Fruit fly (Drosophila melanogaster) whole organism, adult: ENCODE results near the gene CG8916.
A peak's percentile ranks its signal among the peaks of the same experiment; 100 is the strongest.

Source experiments
- CG11617 ChIP-seq: fragments of 200-800 bp; sonication (Bioruptor generic); optimal IDR thresholded peaks from 2 replicates; lab custom pipeline; 2017; ENCODE audit warnings: mild to moderate bottlenecking, missing biosample characterization, missing genetic modification reagents, missing genetic modification characterization
- CG12768 ChIP-seq: fragments of 200-800 bp; sonication (Bioruptor generic); optimal IDR thresholded peaks from 2 replicates; lab custom pipeline; 2017; ENCODE audit warnings: missing biosample characterization, missing genetic modification characterization, mild to moderate bottlenecking, moderate library complexity, missing genetic modification reagents
- CG14711 ChIP-seq: fragments of 200-800 bp; sonication (Bioruptor generic); optimal IDR thresholded peaks from 2 replicates; lab custom pipeline; 2018; ENCODE audit warnings: missing biosample characterization, mild to moderate bottlenecking, missing genetic modification characterization, moderate library complexity
- CG1620 ChIP-seq: fragments of 200-800 bp; sonication (Bioruptor generic); optimal IDR thresholded peaks from 2 replicates; lab custom pipeline; 2016; ENCODE audit warnings: missing biosample characterization, missing genetic modification characterization
- CG33017 ChIP-seq: fragments of 200-800 bp; sonication (Bioruptor generic); optimal IDR thresholded peaks from 2 replicates; lab custom pipeline; 2018; ENCODE audit warnings: missing biosample characterization, mild to moderate bottlenecking, missing genetic modification characterization, moderate library complexity
- CG5204 ChIP-seq: fragments of 200-800 bp; sonication (Bioruptor generic); optimal IDR thresholded peaks from 2 replicates; lab custom pipeline; 2016; ENCODE audit warnings: missing biosample characterization, missing genetic modification characterization
- CG7045 ChIP-seq: fragments of 200-800 bp; sonication (Bioruptor generic); optimal IDR thresholded peaks from 2 replicates; lab custom pipeline; 2017; ENCODE audit warnings: missing biosample characterization, mild to moderate bottlenecking, missing genetic modification characterization
- CG7101 ChIP-seq: fragments of 200-800 bp; sonication (Bioruptor generic); optimal IDR thresholded peaks from 2 replicates; lab custom pipeline; 2018; ENCODE audit warnings: missing biosample characterization, mild to moderate bottlenecking, missing genetic modification characterization, moderate library complexity
- Clk ChIP-seq: fragments of 200-800 bp; sonication (Bioruptor generic); optimal IDR thresholded peaks from 2 replicates; lab custom pipeline; 2017; ENCODE audit warnings: missing biosample characterization, missing genetic modification characterization
- Crg-1 ChIP-seq: fragments of 200-800 bp; sonication (Bioruptor generic); optimal IDR thresholded peaks from 2 replicates; lab custom pipeline; 2016; ENCODE audit warnings: missing biosample characterization, missing genetic modification characterization
- Hr96 ChIP-seq: fragments of 200-800 bp; sonication (Bioruptor generic); optimal IDR thresholded peaks from 2 replicates; lab custom pipeline; 2016; ENCODE audit warnings: missing biosample characterization, missing genetic modification characterization
- Mnt ChIP-seq: fragments of 200-800 bp; sonication (Bioruptor generic); optimal IDR thresholded peaks from 2 replicates; lab custom pipeline; 2016; ENCODE audit warnings: missing biosample characterization, mild to moderate bottlenecking, missing genetic modification characterization
- bab1 ChIP-seq: fragments of 200-800 bp; sonication (Bioruptor generic); optimal IDR thresholded peaks from 3 replicates; lab custom pipeline; 2019; ENCODE audit warnings: missing biosample characterization, mild to moderate bottlenecking, missing genetic modification characterization, moderate library complexity
- cic ChIP-seq: fragments of 200-800 bp; sonication (Bioruptor generic); optimal IDR thresholded peaks from 2 replicates; lab custom pipeline; 2017; ENCODE audit warnings: missing biosample characterization, mild to moderate bottlenecking, missing genetic modification characterization, moderate library complexity
- cnc ChIP-seq, 2 experiments: fragments of >200 bp; optimal IDR thresholded peaks; 2 replicates each; lab custom pipeline; 2017
- kay ChIP-seq: fragments of 200-800 bp; sonication (Bioruptor generic); peaks from one replicate; lab custom pipeline; 2016; ENCODE audit warnings: missing biosample characterization, missing genetic modification characterization, borderline replicate concordance
- ovo ChIP-seq: fragments of 200-800 bp; sonication (Bioruptor generic); optimal IDR thresholded peaks from 2 replicates; lab custom pipeline; 2016; ENCODE audit warnings: missing biosample characterization, missing genetic modification characterization
- pad ChIP-seq: fragments of 200-800 bp; sonication (Bioruptor generic); optimal IDR thresholded peaks from 3 replicates; lab custom pipeline; 2017; ENCODE audit warnings: missing biosample characterization, missing genetic modification characterization, mild to moderate bottlenecking, moderate library complexity, missing genetic modification reagents
- tj ChIP-seq: fragments of 200-800 bp; sonication (Bioruptor generic); optimal IDR thresholded peaks from 3 replicates; lab custom pipeline; 2017; ENCODE audit warnings: missing biosample characterization, mild to moderate bottlenecking, missing genetic modification characterization, moderate library complexity
- toe ChIP-seq: fragments of 200-800 bp; sonication (Bioruptor generic); optimal IDR thresholded peaks from 2 replicates; lab custom pipeline; 2016; ENCODE audit warnings: missing biosample characterization, missing genetic modification characterization

Gene CG8916

dm6 chrX:15941527-15941926, 19.8 kb downstream of the CG8916 start:
- TF ChIP-seq Crg-1 (GFP tag; lab: Kevin White, UChicago) (no peak), CG7101 (tag; lab: Kevin White, UChicago) (no peak), Clk (no peak), CG5204 (GFP tag; lab: Kevin White, UChicago) (no peak), cnc (optimal IDR thresholded peaks at IDR 0.05; lab: Kevin White, UChicago) (no peak), Hr96 (GFP tag; lab: Kevin White, UChicago) (no peak), CG33017 (tag; lab: Kevin White, UChicago) (no peak)

- TF ChIP-seq kay (GFP tag; lab: Kevin White, UChicago) (peak; percentile 26), bab1 (GFP tag; lab: Kevin White, UChicago) (peak; percentile 25), toe (GFP tag; lab: Kevin White, UChicago) (no peak), CG11617 (no peak), Mnt (peak; percentile 16)
Observed at dm6 chrX:15944735-15945323, 23.1 kb downstream of the CG8916 start, which contains the start of gene Rrp47. Rrp47 (plus strand) TSS chrX:15944897.

dm6 chrX:15950056-15950455, 28.3 kb downstream of the CG8916 start:
- no peak for TF ChIP-seq CG33017 (tag; lab: Kevin White, UChicago)
- no peak for TF ChIP-seq CG1620 (GFP tag; lab: Kevin White, UChicago)
- no peak for TF ChIP-seq toe (GFP tag; lab: Kevin White, UChicago)
- no peak for TF ChIP-seq cic (GFP tag; lab: Kevin White, UChicago)
- TF ChIP-seq CG12768 = no peak
- TF ChIP-seq bab1 (GFP tag; lab: Kevin White, UChicago) = no peak
- TF ChIP-seq ovo = no peak
- no peak for TF ChIP-seq Clk
- TF ChIP-seq CG14711 (tag; lab: Kevin White, UChicago) = no peak
- TF ChIP-seq CG11617 = no peak
- no peak for TF ChIP-seq CG5204 (GFP tag; lab: Kevin White, UChicago)
- TF ChIP-seq CG7101 (tag; lab: Kevin White, UChicago) = no peak
- TF ChIP-seq kay (GFP tag; lab: Kevin White, UChicago) = no peak
- TF ChIP-seq Crg-1 (GFP tag; lab: Kevin White, UChicago) = no peak
- TF ChIP-seq tj = no peak
- TF ChIP-seq Hr96 (GFP tag; lab: Kevin White, UChicago) = no peak

- TF ChIP-seq toe (GFP tag; lab: Kevin White, UChicago) (no peak), Crg-1 (GFP tag; lab: Kevin White, UChicago) (no peak), CG11617 (no peak), cnc (optimal IDR thresholded peaks at IDR 0.05; lab: Kevin White, UChicago) (no peak), CG14711 (tag; lab: Kevin White, UChicago) (no peak), Mnt (no peak), ovo (no peak), cic (GFP tag; lab: Kevin White, UChicago) (no peak), CG33017 (tag; lab: Kevin White, UChicago) (no peak), CG7045 (no peak), tj (no peak), CG12768 (no peak), CG7101 (tag; lab: Kevin White, UChicago) (no peak), bab1 (GFP tag; lab: Kevin White, UChicago) (no peak), kay (GFP tag; lab: Kevin White, UChicago) (no peak), Clk (no peak), Hr96 (GFP tag; lab: Kevin White, UChicago) (no peak), pad (GFP tag; lab: Kevin White, UChicago) (no peak), CG1620 (GFP tag; lab: Kevin White, UChicago) (no peak)
Observed at dm6 chrX:15969577-15969976, 47.8 kb downstream of the CG8916 start.

dm6 chrX:15971574-15971973, 49.8 kb downstream of the CG8916 start:
- TF ChIP-seq CG7101 (tag; lab: Kevin White, UChicago) (no peak), cic (GFP tag; lab: Kevin White, UChicago) (no peak), CG12768 (no peak), kay (GFP tag; lab: Kevin White, UChicago) (no peak), tj (no peak), CG33017 (tag; lab: Kevin White, UChicago) (no peak), pad (GFP tag; lab: Kevin White, UChicago) (no peak), Clk (no peak), CG1620 (GFP tag; lab: Kevin White, UChicago) (no peak), CG7045 (no peak), CG14711 (tag; lab: Kevin White, UChicago) (no peak), Hr96 (GFP tag; lab: Kevin White, UChicago) (no peak), bab1 (GFP tag; lab: Kevin White, UChicago) (no peak), ovo (no peak)

dm6 chrX:15973157-15973774, 51.5 kb downstream of the CG8916 start, which contains the start of gene mmd:
mmd (minus strand) TSS chrX:15973159.
- no peak for TF ChIP-seq Crg-1 (GFP tag; lab: Kevin White, UChicago)
- TF ChIP-seq CG7101 (tag; lab: Kevin White, UChicago) = no peak
- TF ChIP-seq ovo = no peak

- TF ChIP-seq CG12768 = no peak
- TF ChIP-seq cic (GFP tag; lab: Kevin White, UChicago) = no peak
- TF ChIP-seq kay (GFP tag; lab: Kevin White, UChicago) = no peak
- no peak for TF ChIP-seq ovo
- no peak for TF ChIP-seq CG1620 (GFP tag; lab: Kevin White, UChicago)
- TF ChIP-seq cnc (optimal IDR thresholded peaks at IDR 0.05; lab: Kevin White, UChicago) = no peak
- no peak for TF ChIP-seq bab1 (GFP tag; lab: Kevin White, UChicago)
- no peak for TF ChIP-seq CG7045
- no peak for TF ChIP-seq Hr96 (GFP tag; lab: Kevin White, UChicago)
- TF ChIP-seq toe (GFP tag; lab: Kevin White, UChicago) = no peak
- no peak for TF ChIP-seq CG11617
- TF ChIP-seq CG5204 (GFP tag; lab: Kevin White, UChicago) = no peak
- no peak for TF ChIP-seq tj
- TF ChIP-seq CG14711 (tag; lab: Kevin White, UChicago) = no peak
- TF ChIP-seq pad (GFP tag; lab: Kevin White, UChicago) = no peak
- TF ChIP-seq Crg-1 (GFP tag; lab: Kevin White, UChicago) = no peak
- TF ChIP-seq CG7101 (tag; lab: Kevin White, UChicago) = no peak
- TF ChIP-seq Mnt = no peak
- TF ChIP-seq CG33017 (tag; lab: Kevin White, UChicago) = no peak
- no peak for TF ChIP-seq Clk
Observed at dm6 chrX:15974125-15974524, 52.4 kb downstream of the CG8916 start, which contains the start of gene Or13a. Or13a (plus strand) TSS chrX:15974425.
